Fruit fly (Drosophila melanogaster) Kc167 (cell line): ENCODE measurements around the gene Pp1-Y2.

ENCODE experiments used
- Myc ChIP-seq: fragments of >200 bp; optimal IDR thresholded peaks from 2 replicates; lab custom pipeline; 2017; ENCODE audit warnings: missing external identifiers
- Sin3A ChIP-seq: fragments of >200 bp; optimal IDR thresholded peaks from 2 replicates; lab custom pipeline; 2018; ENCODE audit warnings: missing external identifiers
- h ChIP-seq: fragments of >200 bp; optimal IDR thresholded peaks from 3 replicates; lab custom pipeline; 2018; ENCODE audit warnings: missing external identifiers
- insv ChIP-seq: fragments of >200 bp; optimal IDR thresholded peaks from 3 replicates; lab custom pipeline; 2018; ENCODE audit warnings: missing external identifiers
- psq ChIP-seq: fragments of >200 bp; optimal IDR thresholded peaks from 2 replicates; lab custom pipeline; 2017; ENCODE audit warnings: missing external identifiers
- ttk ChIP-seq: sonication (Bioruptor generic); optimal IDR thresholded peaks from 2 replicates; lab custom pipeline; 2017; ENCODE audit warnings: missing external identifiers

Pp1-Y2 gene

dm6 chrY:3540622-3541021, at the start of gene Pp1-Y2:
Gene Pp1-Y2 (minus strand): TSS chrY:3540722.
- TF ChIP-seq insv (lab: Kevin White, UChicago) (no peak), Myc (lab: Kevin White, UChicago) (no peak), ttk (lab: Kevin White, UChicago) (no peak), h (no peak), Sin3A (lab: Kevin White, UChicago) (no peak), psq (lab: Kevin White, UChicago) (no peak)

DNA sequence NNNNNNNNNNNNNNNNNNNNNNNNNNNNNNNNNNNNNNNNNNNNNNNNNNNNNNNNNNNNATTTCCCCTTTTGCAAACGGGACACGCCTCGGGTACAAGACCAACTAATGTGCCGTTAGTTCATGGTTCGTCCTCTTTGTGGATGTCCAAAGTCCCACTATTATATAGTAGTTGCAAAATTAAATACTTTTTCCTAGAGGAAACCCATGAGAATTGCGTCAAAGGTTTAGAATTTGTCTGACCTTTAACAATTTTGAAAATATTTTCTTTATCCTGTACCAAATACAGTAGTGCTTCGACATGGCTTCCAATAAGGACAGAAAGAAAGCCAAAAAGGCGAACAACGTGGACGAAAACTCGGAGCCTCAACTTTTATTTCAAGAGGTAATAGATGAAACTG, 20.9 kb upstream of the Pp1-Y2 start, which contains the start of gene ORY:
Gene ORY (plus strand): TSS at position 301 of the 400 bp plus-strand sequence.
- no peak for TF ChIP-seq Myc (lab: Kevin White, UChicago)
